Worm (Caenorhabditis elegans): ENCODE data around the gene acl-8.

ce11 chrV:6414985-6415384, 35.7 kb upstream of the acl-8 start, which contains the start of gene cht-6:
- TF ChIP-seq ztf-11 (tag; optimal IDR thresholded peaks at IDR 0.05) (no peak), snpc-4 (tag; optimal IDR thresholded peaks at IDR 0.05) (no peak), hlh-4 (tag; optimal IDR thresholded peaks at IDR 0.05) (no peak), lin-15B (tag; optimal IDR thresholded peaks at IDR 0.05) (no peak), tlp-1 (tag; optimal IDR thresholded peaks at IDR 0.05) (no peak), elt-3 (tag; optimal IDR thresholded peaks at IDR 0.05) (no peak)
